Worm (Caenorhabditis elegans): Measurements from ENCODE around the gene F09B12.7.

DNA sequence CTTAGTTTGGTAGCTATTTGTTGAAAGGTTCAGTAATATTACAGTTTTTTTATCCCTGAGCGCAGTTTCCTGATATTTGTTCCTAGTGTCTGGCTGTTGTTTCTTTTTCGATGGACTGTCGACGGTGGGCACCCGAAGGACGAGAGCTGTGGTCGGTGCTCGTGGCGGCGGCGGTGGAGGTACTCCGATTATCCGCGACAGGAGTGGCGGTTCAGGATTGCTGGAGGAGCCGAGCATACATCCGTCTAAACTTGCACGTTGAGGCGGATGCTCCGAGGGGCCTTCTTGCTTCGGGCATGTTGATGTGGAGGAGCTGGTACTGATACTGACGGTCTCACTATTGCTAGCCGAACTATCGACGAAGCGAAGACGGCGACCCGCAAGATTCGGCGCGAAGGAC, 32.5 kb upstream of the F09B12.7 start:
- TF ChIP-seq ztf-16 (tag; optimal IDR thresholded peaks at IDR 0.05) (no peak), ceh-9 (tag; optimal IDR thresholded peaks at IDR 0.05) (no peak), npax-4 (tag; optimal IDR thresholded peaks at IDR 0.05) (no peak), sox-4 (tag; optimal IDR thresholded peaks at IDR 0.05) (no peak), nhr-232 (tag; optimal IDR thresholded peaks at IDR 0.05) (no peak), fkh-10 (GFP tag; optimal IDR thresholded peaks at IDR 0.05) (no peak), K02D7.2 (tag; optimal IDR thresholded peaks at IDR 0.05) (no peak), lin-11 (tag; optimal IDR thresholded peaks at IDR 0.05) (no peak)
